Fruit fly (Drosophila melanogaster): ENCODE measurements around the gene CG4914.
A peak's percentile ranks its signal among the peaks of the same experiment; 100 is the strongest.

CG4914 gene

DNA sequence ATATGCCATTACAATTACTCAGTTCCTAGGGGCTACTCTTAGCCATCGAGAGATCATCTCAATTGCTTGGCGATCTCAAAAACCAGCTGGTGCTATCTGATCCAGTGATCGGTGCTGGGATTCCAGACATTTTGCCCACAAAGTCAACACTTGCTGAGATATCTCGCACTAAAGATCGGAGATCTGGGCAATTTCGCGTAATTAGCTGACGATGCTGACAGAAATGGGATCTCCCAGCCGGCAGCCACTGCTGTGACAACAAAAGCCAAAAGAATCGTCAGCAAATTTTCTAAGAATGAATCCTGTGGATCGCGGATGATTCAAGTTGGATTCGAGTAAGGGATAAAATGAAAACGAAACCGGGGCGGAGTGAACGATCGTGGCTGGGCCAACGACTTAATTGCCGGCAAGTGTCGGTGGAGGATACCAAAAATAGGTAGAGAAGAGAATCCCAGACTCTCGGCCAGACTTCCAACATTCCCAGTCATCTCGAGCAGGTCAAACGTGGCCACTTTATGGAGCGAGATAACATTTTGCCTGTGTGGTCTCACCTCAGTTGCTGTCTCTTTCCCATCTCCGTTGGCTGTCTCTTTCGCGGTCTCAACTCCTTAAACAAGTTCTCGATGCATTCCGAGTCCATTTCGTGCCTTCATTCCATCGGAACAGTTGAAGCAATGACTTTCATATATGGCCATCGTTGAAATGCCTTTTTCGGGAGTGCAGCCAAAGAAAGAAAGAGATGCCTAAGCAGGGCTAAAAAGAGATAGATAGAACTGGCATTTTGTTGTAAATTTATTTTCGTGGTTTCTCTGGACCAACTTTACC lies 40.0 kb downstream of the CG4914 start:
- TF ChIP-seq psq (optimal IDR thresholded peaks at IDR 0.05) (no peak), EcR (GFP tag; optimal IDR thresholded peaks at IDR 0.05) (peak in 1 of 2 experiments; percentile 25)

DNA sequence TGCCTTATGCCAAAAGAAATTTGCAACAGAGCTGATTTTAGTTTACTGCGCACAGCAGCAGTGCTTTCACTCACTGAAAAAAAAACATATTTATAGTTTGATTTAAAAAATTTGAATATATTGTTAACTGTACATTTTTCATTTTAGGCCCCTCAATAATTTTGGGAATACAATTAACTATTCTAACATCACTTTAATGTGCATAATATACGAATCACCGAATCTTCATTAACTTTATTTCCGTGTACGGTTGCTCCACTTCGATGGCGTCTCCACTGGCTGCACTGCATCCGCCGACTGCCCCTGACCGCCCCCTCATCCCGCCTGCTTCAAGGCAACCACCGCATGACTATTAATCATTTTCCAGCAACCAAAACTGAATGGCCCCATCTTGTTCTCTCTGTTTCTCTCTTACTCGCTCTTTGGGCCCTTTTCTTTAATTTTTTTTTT lies 41.2 kb downstream of the CG4914 start:
- TF ChIP-seq CG8478 (optimal IDR thresholded peaks at IDR 0.05) (no peak), psq (optimal IDR thresholded peaks at IDR 0.05) (no peak), Dll (optimal IDR thresholded peaks at IDR 0.05) (peak; percentile 13), usp (GFP tag; optimal IDR thresholded peaks at IDR 0.05) (no peak), EcR (GFP tag; optimal IDR thresholded peaks at IDR 0.05) (no peak), pan (optimal IDR thresholded peaks at IDR 0.05) (no peak)

DNA sequence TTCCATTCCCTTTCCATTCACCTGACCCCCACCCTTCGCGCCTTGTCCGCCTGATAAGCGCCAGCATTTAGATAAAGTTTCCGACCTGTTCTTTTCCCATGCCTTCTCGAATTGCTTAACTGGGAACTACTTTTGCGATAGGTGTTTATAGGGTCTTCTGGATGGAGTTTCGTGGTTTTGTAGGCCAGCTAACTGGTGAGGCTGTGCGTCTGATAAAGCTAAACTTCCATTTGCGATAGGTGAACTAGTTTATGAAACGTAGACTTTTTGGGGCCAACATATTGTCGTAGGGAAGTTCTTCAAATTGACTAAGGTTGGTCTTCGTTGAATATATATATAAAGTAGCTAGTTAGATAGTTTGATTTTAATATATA lies 42.4 kb downstream of the CG4914 start:
- no peak for TF ChIP-seq pan (optimal IDR thresholded peaks at IDR 0.05)

DNA sequence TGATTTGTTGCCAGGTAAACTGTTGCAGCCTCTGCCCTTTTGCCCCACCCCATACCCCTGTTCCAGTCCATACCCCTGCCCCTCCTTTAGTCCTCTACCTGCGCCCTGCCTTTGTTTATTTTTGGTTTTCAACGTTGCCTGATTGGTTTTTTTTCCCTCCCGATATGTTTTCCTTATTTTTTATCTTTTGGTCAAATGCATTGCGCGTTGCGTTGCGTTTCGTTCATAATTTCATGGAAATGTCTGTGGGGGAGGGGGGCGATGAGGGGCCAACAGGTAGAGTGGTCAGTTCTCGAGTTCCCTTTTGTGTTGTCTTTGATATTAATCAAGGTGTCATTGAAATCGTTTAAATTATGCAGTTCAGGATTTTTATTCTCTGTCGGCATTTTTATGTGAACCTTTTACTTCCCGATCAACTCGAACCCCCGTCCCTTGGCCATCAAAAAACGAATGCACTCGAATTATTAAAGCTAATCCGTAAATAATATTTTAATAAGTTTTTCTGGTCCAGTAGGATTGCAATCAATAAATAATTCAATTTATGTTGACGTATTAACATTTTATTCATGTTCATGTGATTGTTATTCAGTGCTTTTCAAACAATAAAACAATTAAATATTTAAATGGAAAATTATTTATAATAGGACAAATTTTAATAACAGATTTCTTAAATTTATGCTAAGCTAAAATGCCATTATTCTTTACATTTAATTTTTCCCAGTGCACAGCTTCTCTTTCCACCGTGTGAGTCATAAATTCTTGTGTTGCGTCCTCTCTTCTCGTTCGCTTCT lies 43.0 kb downstream of the CG4914 start:
- TF ChIP-seq pan (optimal IDR thresholded peaks at IDR 0.05), result no peak
- TF ChIP-seq EcR (GFP tag; optimal IDR thresholded peaks at IDR 0.05), result no peak
- no peak for TF ChIP-seq Dll (optimal IDR thresholded peaks at IDR 0.05)
- no peak for TF ChIP-seq CG8478 (optimal IDR thresholded peaks at IDR 0.05)
- no peak for TF ChIP-seq psq (optimal IDR thresholded peaks at IDR 0.05)
- no peak for TF ChIP-seq usp (GFP tag; optimal IDR thresholded peaks at IDR 0.05)

DNA sequence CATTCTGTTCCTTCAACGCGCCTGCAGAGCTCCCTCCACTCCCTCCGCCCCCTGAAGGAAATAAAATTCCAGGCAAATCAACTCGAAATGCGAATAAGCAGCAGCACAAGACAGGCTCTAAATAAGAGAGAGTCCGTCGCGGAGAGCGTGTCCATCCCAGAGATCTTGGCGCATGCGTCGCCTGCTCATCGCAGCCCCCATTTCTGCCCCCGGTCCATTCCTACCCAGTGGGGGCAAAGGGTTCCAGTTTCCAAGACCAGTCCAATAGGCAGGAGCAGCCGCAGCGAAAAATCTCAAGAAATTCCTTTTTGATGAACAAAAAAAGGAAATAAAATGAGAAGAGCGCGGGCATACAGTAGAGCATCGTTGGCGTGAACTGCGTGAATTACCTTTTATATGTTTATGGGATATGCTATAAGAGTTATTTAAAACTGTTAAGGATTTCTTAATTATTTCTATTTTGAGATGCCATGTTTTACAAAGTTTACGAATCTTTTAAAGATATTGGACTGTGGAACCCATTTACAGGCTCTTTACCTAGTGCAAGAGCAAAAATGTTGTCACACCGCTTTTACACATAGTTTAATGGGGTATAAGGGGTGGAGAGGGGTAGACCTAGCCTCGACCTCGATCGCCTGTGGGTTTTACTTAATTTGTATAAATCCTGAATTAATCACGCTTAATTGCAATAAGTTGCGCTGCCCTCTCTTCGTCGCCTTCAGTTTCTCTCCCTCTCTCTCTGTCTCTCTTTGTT lies 43.8 kb downstream of the CG4914 start:
- TF ChIP-seq Dll (optimal IDR thresholded peaks at IDR 0.05), result no peak
- TF ChIP-seq CG8478 (optimal IDR thresholded peaks at IDR 0.05), result no peak

DNA sequence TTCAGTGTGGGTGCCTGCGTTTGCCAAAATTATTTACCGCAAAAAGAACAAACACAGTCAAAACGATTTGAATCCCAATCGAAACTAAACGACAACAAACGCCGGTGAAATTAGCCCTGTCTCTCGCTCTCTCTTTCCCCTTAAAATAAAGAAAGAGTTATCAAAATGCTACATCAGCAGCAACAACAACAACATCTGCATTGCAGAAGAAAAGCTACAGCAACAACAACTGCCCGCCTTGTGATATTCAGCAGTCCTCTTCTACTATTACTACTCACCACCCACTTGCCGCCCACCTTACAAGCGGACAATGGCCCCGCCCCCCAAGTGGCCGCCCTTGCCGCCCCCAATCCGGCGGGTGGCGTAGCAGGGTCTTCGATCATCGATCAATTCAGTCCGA lies 45.0 kb downstream of the CG4914 start:
- no peak for TF ChIP-seq usp (GFP tag; optimal IDR thresholded peaks at IDR 0.05)
- no peak for TF ChIP-seq CG8478 (optimal IDR thresholded peaks at IDR 0.05)
- no peak for TF ChIP-seq pan (optimal IDR thresholded peaks at IDR 0.05)
- TF ChIP-seq EcR (GFP tag; optimal IDR thresholded peaks at IDR 0.05), result no peak
- no peak for TF ChIP-seq psq (optimal IDR thresholded peaks at IDR 0.05)

DNA sequence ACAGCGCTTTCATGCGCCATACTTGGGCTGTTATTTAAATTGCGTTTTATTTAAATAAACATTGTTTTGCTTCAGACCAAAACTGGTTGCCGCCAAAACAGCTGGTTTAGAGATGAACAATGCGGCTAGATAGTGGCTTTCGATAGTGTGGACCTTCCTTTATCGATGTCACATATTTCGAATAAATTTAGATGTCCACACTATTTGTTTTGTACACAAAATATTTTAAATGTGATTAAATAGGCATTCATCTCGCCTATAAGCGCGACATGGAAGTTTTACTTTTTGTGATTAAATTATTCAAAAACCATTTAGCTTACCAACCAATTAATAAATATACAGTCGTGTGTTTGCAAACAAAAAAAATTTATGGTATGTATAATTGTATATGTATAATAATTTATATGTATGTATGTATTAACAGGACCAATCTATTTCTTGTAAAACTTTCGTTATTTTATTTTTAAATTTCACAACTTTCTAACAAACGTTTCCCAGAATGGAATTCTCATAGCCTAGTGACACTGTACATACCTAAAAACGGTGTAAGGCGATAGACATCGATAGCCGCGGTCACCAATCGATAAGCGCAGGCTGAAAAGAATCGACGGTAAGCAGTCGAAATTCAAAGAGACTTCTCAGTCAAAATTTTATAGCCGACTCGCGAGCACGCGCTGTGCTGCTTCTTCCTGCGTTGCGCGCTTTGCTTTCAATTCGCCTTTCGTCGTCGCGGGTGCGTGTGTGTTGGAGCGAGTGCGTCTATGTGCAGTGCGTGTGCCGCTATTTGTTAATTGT lies 45.8 kb downstream of the CG4914 start, which contains the start of the genes RecQ5 and dlp:
Gene RecQ5 (minus strand): TSS at position 114 of the 795 bp plus-strand sequence.
Gene dlp (plus strand): TSS at position 638 of the 795 bp plus-strand sequence.
- no peak for TF ChIP-seq Dll (optimal IDR thresholded peaks at IDR 0.05)
- no peak for TF ChIP-seq CG8478 (optimal IDR thresholded peaks at IDR 0.05)
- TF ChIP-seq EcR (GFP tag; optimal IDR thresholded peaks at IDR 0.05), result no peak
- TF ChIP-seq pan (optimal IDR thresholded peaks at IDR 0.05), result no peak
- no peak for TF ChIP-seq psq (optimal IDR thresholded peaks at IDR 0.05)

DNA sequence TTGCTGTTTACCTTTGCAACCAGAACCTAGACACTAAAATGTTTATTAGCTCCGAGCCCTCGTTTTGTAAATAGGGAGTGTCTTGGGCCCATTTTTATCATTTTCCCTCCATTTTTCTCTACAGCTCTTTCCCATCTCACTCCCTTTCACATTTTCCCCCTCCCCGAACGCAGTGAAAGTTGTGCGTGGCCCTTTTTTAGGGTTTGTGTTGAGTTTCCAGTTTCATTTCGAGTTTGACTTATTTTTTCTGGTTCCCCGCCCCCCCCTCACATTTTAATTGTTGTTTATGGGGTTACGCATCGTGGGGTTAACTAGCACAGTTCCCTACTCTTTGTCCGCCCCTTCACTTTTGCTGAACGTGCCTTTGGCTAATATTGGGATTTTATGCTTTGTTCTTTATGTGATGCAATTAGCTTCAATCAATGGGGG lies 52.4 kb downstream of the CG4914 start:
- TF ChIP-seq psq (optimal IDR thresholded peaks at IDR 0.05) (no peak), Dll (optimal IDR thresholded peaks at IDR 0.05) (no peak), pan (optimal IDR thresholded peaks at IDR 0.05) (no peak), usp (GFP tag; optimal IDR thresholded peaks at IDR 0.05) (no peak), EcR (GFP tag; optimal IDR thresholded peaks at IDR 0.05) (no peak), CG8478 (optimal IDR thresholded peaks at IDR 0.05) (no peak)

Data from whole organism.